Fruit fly (Drosophila melanogaster) whole organism: ENCODE data around the gene Osi3.

Experiments
- CG8478 ChIP-seq: fragments of >200 bp; optimal IDR thresholded peaks from 2 replicates; lab custom pipeline; 2018; ENCODE audit warnings: inconsistent platforms
- Dll ChIP-seq: fragments of >200 bp; optimal IDR thresholded peaks from 2 replicates; lab custom pipeline; 2017
- EcR ChIP-seq, 2 experiments: fragments of >200 bp; optimal IDR thresholded peaks; 2 replicates each; lab custom pipeline; 2017; ENCODE audit warnings: missing biosample characterization in 2 of 2, missing genetic modification characterization in 2 of 2, missing genetic modification reagents in 2 of 2
- pan ChIP-seq: fragments of >200 bp; optimal IDR thresholded peaks from 2 replicates; lab custom pipeline; 2017
- psq ChIP-seq: fragments of >200 bp; optimal IDR thresholded peaks from 2 replicates; lab custom pipeline; 2017
- usp ChIP-seq: fragments of >200 bp; optimal IDR thresholded peaks from 2 replicates; lab custom pipeline; 2017; ENCODE audit warnings: missing biosample characterization, missing genetic modification characterization, mixed read lengths

The Osi3 gene

dm6 chr3R:6234189-6234758 lies 18.6 kb downstream of the Osi3 start, which contains the start of gene Osi6:
TSS of gene Osi6 (plus strand) at chr3R:6234708.
- TF ChIP-seq pan (no peak), CG8478 (lab: Kevin White, UChicago) (no peak), usp (GFP tag; lab: Kevin White, UChicago) (no peak), Dll (lab: Kevin White, UChicago) (peak; percentile 29), EcR (GFP tag; optimal IDR thresholded peaks at IDR 0.05; lab: Kevin White, UChicago) (no peak), psq (no peak)

dm6 chr3R:6238977-6239376 lies 23.3 kb downstream of the Osi3 start:
- TF ChIP-seq Dll (lab: Kevin White, UChicago) (no peak), usp (GFP tag; lab: Kevin White, UChicago) (no peak), CG8478 (lab: Kevin White, UChicago) (no peak), pan (no peak), psq (no peak)

- TF ChIP-seq CG8478 (lab: Kevin White, UChicago) (no peak), Dll (lab: Kevin White, UChicago) (no peak), pan (no peak), psq (no peak), usp (GFP tag; lab: Kevin White, UChicago) (no peak), EcR (GFP tag; optimal IDR thresholded peaks at IDR 0.05; lab: Kevin White, UChicago) (no peak)
These were observed 24.6 kb downstream of the Osi3 start for dm6 chr3R:6240263-6240662.

- TF ChIP-seq CG8478 (lab: Kevin White, UChicago) = no peak
- TF ChIP-seq EcR (GFP tag; optimal IDR thresholded peaks at IDR 0.05; lab: Kevin White, UChicago) = no peak
- TF ChIP-seq pan = no peak
- TF ChIP-seq psq = no peak
- TF ChIP-seq Dll (lab: Kevin White, UChicago) = no peak
- TF ChIP-seq usp (GFP tag; lab: Kevin White, UChicago) = no peak
These were observed 25.7 kb downstream of the Osi3 start for dm6 chr3R:6241289-6241688.

- no peak for TF ChIP-seq EcR (GFP tag; optimal IDR thresholded peaks at IDR 0.05; lab: Kevin White, UChicago)
- peak; percentile 59 for TF ChIP-seq Dll (lab: Kevin White, UChicago)
- no peak for TF ChIP-seq usp (GFP tag; lab: Kevin White, UChicago)
- TF ChIP-seq pan = no peak
- TF ChIP-seq CG8478 (lab: Kevin White, UChicago) = no peak
- no peak for TF ChIP-seq psq
These were observed 28.4 kb downstream of the Osi3 start for dm6 chr3R:6244035-6244434.

- TF ChIP-seq Dll (lab: Kevin White, UChicago) (no peak), pan (no peak), EcR (GFP tag; optimal IDR thresholded peaks at IDR 0.05; lab: Kevin White, UChicago) (no peak), usp (GFP tag; lab: Kevin White, UChicago) (no peak), CG8478 (lab: Kevin White, UChicago) (no peak), psq (no peak)
These were observed 29.4 kb downstream of the Osi3 start for dm6 chr3R:6244986-6245385.

dm6 chr3R:6248694-6249093 lies 33.1 kb downstream of the Osi3 start, which contains the start of gene Osi7:
TSS of gene Osi7 (plus strand) at chr3R:6248994.
- TF ChIP-seq pan (no peak), psq (no peak), usp (GFP tag; lab: Kevin White, UChicago) (no peak), EcR (GFP tag; optimal IDR thresholded peaks at IDR 0.05; lab: Kevin White, UChicago) (no peak), CG8478 (lab: Kevin White, UChicago) (no peak), Dll (lab: Kevin White, UChicago) (no peak)

- TF ChIP-seq psq (no peak), Dll (lab: Kevin White, UChicago) (peak; percentile 64), pan (no peak), usp (GFP tag; lab: Kevin White, UChicago) (no peak), EcR (GFP tag; optimal IDR thresholded peaks at IDR 0.05; lab: Kevin White, UChicago) (no peak), CG8478 (lab: Kevin White, UChicago) (no peak)
These were observed 37.2 kb downstream of the Osi3 start for dm6 chr3R:6252809-6253208.

dm6 chr3R:6254438-6254837 lies 38.8 kb downstream of the Osi3 start:
- no peak for TF ChIP-seq EcR (GFP tag; optimal IDR thresholded peaks at IDR 0.05; lab: Kevin White, UChicago)
- no peak for TF ChIP-seq CG8478 (lab: Kevin White, UChicago)

- TF ChIP-seq psq (no peak), usp (GFP tag; lab: Kevin White, UChicago) (no peak)
These were observed 39.2 kb downstream of the Osi3 start, which contains the start of gene Osi8 for dm6 chr3R:6254875-6255274. TSS of gene Osi8 (plus strand) at chr3R:6255175.

- TF ChIP-seq CG8478 (lab: Kevin White, UChicago) (no peak), EcR (GFP tag; optimal IDR thresholded peaks at IDR 0.05; lab: Kevin White, UChicago) (no peak), pan (no peak), Dll (lab: Kevin White, UChicago) (no peak), psq (no peak), usp (GFP tag; lab: Kevin White, UChicago) (no peak)
These were observed 44.2 kb downstream of the Osi3 start, which contains the start of gene Osi9 for dm6 chr3R:6259837-6260236. TSS of gene Osi9 (plus strand) at chr3R:6260211.

- no peak for TF ChIP-seq usp (GFP tag; lab: Kevin White, UChicago)
- TF ChIP-seq EcR (GFP tag; optimal IDR thresholded peaks at IDR 0.05; lab: Kevin White, UChicago) = no peak
- no peak for TF ChIP-seq Dll (lab: Kevin White, UChicago)
- TF ChIP-seq pan = no peak
- TF ChIP-seq psq = no peak
- TF ChIP-seq CG8478 (lab: Kevin White, UChicago) = no peak
These were observed 48.0 kb downstream of the Osi3 start, which contains the start of gene Osi10a for dm6 chr3R:6263658-6264057. TSS of gene Osi10a (plus strand) at chr3R:6263958.

dm6 chr3R:6265890-6266289 lies 50.3 kb downstream of the Osi3 start, which contains the start of gene Osi10b:
TSS of gene Osi10b (plus strand) at chr3R:6266190.
- TF ChIP-seq psq = no peak
- TF ChIP-seq pan = no peak
- TF ChIP-seq CG8478 (lab: Kevin White, UChicago) = no peak
- TF ChIP-seq Dll (lab: Kevin White, UChicago) = no peak
- no peak for TF ChIP-seq EcR (GFP tag; optimal IDR thresholded peaks at IDR 0.05; lab: Kevin White, UChicago)
- no peak for TF ChIP-seq usp (GFP tag; lab: Kevin White, UChicago)
